Fruit fly (Drosophila melanogaster) whole organism, embryonic: Measurements from ENCODE around the gene slmb.

Experiments
- CG1024 ChIP-seq: fragments of 200-800 bp; sonication (Bioruptor generic); IDR thresholded peaks from 2 replicates; pipeline ENCODE4 v1.3.6; 2022; ENCODE audit warnings: missing biosample characterization, missing genetic modification characterization
- CG14050 ChIP-seq: fragments of 200-800 bp; sonication (Bioruptor generic); IDR thresholded peaks from 3 replicates; pipeline ENCODE4 v1.3.6; 2022; ENCODE audit warnings: missing biosample characterization, missing genetic modification characterization
- CG34422 ChIP-seq: fragments of 200-800 bp; sonication (Bioruptor generic); IDR thresholded peaks from 3 replicates; pipeline ENCODE4 v1.3.6; 2022; ENCODE audit warnings: missing biosample characterization, missing genetic modification characterization
- CG7839 ChIP-seq: fragments of 200-800 bp; sonication (Bioruptor generic); optimal IDR thresholded peaks from 3 replicates; lab custom pipeline; 2018; ENCODE audit warnings: missing biosample characterization, mild to moderate bottlenecking, missing genetic modification characterization, moderate library complexity
- CG8478 ChIP-seq: fragments of >200 bp; optimal IDR thresholded peaks from 2 replicates; lab custom pipeline; 2018
- Hmr ChIP-seq: fragments of 200-800 bp; sonication (Bioruptor generic); optimal IDR thresholded peaks from 3 replicates; lab custom pipeline; 2017; ENCODE audit warnings: mild to moderate bottlenecking, missing biosample characterization, missing genetic modification reagents, missing genetic modification characterization
- Lpt ChIP-seq: fragments of >200 bp; optimal IDR thresholded peaks from 2 replicates; lab custom pipeline; 2018; ENCODE audit warnings: missing biosample characterization, missing genetic modification characterization
- NFAT ChIP-seq: fragments of 200-800 bp; sonication (Bioruptor generic); IDR thresholded peaks from 2 replicates; pipeline ENCODE4 v1.3.6; 2022; ENCODE audit warnings: missing biosample characterization, missing genetic modification characterization
- PHDP ChIP-seq: fragments of 200-800 bp; sonication (Bioruptor generic); optimal IDR thresholded peaks from 3 replicates; lab custom pipeline; 2018; ENCODE audit warnings: missing biosample characterization, mild to moderate bottlenecking, missing genetic modification characterization, moderate library complexity
- dan ChIP-seq: fragments of 200-800 bp; sonication (Bioruptor generic); IDR thresholded peaks from 2 replicates; pipeline ENCODE4 v1.3.6; 2022; ENCODE audit warnings: missing biosample characterization, missing genetic modification characterization
- dmrt11E ChIP-seq: fragments of 200-800 bp; sonication (Bioruptor generic); optimal IDR thresholded peaks from 3 replicates; lab custom pipeline; 2018; ENCODE audit warnings: missing biosample characterization, mild to moderate bottlenecking, missing genetic modification characterization, moderate library complexity
- lbe ChIP-seq: fragments of 200-800 bp; sonication (Bioruptor generic); optimal IDR thresholded peaks from 2 replicates; lab custom pipeline; 2016; ENCODE audit warnings: missing biosample characterization, mild to moderate bottlenecking, missing genetic modification characterization
- ssp ChIP-seq: fragments of 200-800 bp; sonication (Bioruptor generic); IDR thresholded peaks from 2 replicates; pipeline ENCODE4 v1.3.6; 2022; ENCODE audit warnings: missing biosample characterization, missing genetic modification characterization

DNA sequence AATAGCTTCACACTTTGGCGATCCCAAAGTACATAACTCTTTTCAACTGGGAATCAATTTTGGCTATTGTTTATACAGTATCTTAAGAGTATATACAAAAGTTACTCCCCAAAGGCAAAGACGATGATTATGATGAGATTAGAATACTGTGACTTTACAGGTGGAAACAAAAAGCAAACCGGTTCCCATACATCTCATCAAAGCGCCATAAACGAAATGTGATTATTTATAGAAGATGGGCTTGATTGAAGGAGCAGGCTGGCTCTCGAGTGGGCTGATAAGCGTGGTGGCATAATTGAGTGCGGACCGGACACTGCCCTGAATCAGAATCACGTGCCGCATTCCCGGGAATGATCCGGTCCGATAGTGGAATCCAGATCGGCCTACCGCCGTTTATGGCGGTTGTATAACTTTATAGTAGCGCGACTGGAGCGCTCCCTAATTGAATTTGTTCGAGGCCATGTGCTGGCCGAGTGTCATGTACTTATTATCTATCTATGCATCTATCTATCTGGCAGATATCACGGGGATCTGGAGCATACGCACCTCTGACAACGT lies 55.3 kb downstream of the slmb start:
- TF ChIP-seq dan (no peak), CG8478 (lab: Kevin White, UChicago) (no peak), CG1024 (GFP tag; lab: Robert Waterston, UW) (no peak), CG7839 (tag; lab: Kevin White, UChicago) (no peak), CG34422 (GFP tag; lab: Robert Waterston, UW) (no peak), Hmr (no peak), Lpt (no peak), dmrt11E (tag; lab: Kevin White, UChicago) (no peak), PHDP (tag; lab: Kevin White, UChicago) (no peak), NFAT (GFP tag; lab: Robert Waterston, UW) (no peak), lbe (GFP tag; lab: Kevin White, UChicago) (no peak), ssp (GFP tag; lab: Robert Waterston, UW) (no peak), CG14050 (GFP tag; lab: Robert Waterston, UW) (no peak)
